Worm (Caenorhabditis elegans): ENCODE data around the gene H06H21.11.

- no peak for TF ChIP-seq lsy-2 (tag; optimal IDR thresholded peaks at IDR 0.05)
- no peak for TF ChIP-seq nhr-237 (tag; optimal IDR thresholded peaks at IDR 0.05)
- no peak for TF ChIP-seq unc-62 (GFP tag; optimal IDR thresholded peaks at IDR 0.05)
- TF ChIP-seq ama-1 (optimal IDR thresholded peaks at IDR 0.05), result no peak
- no peak for TF ChIP-seq sma-3 (GFP tag; optimal IDR thresholded peaks at IDR 0.05)
- TF ChIP-seq ztf-1 (GFP tag; conservative IDR thresholded peaks at IDR 0.05), result no peak
- TF ChIP-seq elt-1 (tag; optimal IDR thresholded peaks at IDR 0.05), result no peak
These were observed 12.0 kb downstream of the H06H21.11 start for ce11 chrIV:4795111-4795510.

All from whole organism, L2 larva.